Fruit fly (Drosophila melanogaster): Measurements from ENCODE around the gene SmD1.

DNA sequence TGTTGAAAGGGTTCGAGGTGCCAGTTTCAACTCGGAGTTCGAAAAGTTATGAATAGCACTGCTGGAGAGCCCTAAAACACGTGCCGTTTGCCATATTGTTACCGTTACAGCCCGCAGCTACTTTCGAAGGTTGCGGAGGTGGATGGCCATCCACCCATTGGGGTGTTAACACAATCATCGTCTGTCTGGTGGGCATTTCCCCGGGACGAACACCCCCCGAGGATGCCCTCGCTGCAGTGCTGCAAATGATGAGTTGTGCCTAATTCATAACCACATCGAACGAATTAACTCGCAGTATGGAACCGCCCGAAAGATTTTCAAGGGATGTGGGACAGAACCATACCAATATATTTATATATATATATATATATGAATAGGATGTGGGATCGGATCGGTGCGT, 7.2 kb downstream of the SmD1 start:
- TF ChIP-seq usp (GFP tag; optimal IDR thresholded peaks at IDR 0.05) (no peak), pan (optimal IDR thresholded peaks at IDR 0.05) (no peak), psq (optimal IDR thresholded peaks at IDR 0.05) (no peak), CG8478 (optimal IDR thresholded peaks at IDR 0.05) (no peak), Dll (optimal IDR thresholded peaks at IDR 0.05) (no peak), EcR (GFP tag; optimal IDR thresholded peaks at IDR 0.05) (no peak)
